Worm (Caenorhabditis elegans): ENCODE data around the gene rnf-113.

Gene rnf-113

ce11 chrIII:10769693-10770092, 12.3 kb upstream of the rnf-113 start:
- TF ChIP-seq ttx-3 (tag; optimal IDR thresholded peaks at IDR 0.05) (no peak), ceh-19 (GFP tag; optimal IDR thresholded peaks at IDR 0.05) (no peak), ceh-30 (tag; optimal IDR thresholded peaks at IDR 0.05) (no peak), sox-4 (tag; optimal IDR thresholded peaks at IDR 0.05) (no peak), F13H6.1 (tag; optimal IDR thresholded peaks at IDR 0.05) (no peak), hlh-8 (tag; optimal IDR thresholded peaks at IDR 0.05) (no peak), ceh-14 (tag; optimal IDR thresholded peaks at IDR 0.05) (no peak), odd-2 (tag; optimal IDR thresholded peaks at IDR 0.05) (no peak), pha-4 (tag; optimal IDR thresholded peaks at IDR 0.05) (no peak), pax-1 (tag; optimal IDR thresholded peaks at IDR 0.05) (no peak), dve-1 (tag; optimal IDR thresholded peaks at IDR 0.05) (no peak), ceh-9 (tag; optimal IDR thresholded peaks at IDR 0.05) (no peak), fax-1 (tag; optimal IDR thresholded peaks at IDR 0.05) (no peak), unc-55 (GFP tag; optimal IDR thresholded peaks at IDR 0.05) (no peak), sox-2 (GFP tag; IDR thresholded peaks at IDR 0.05) (no peak), npax-4 (tag; optimal IDR thresholded peaks at IDR 0.05) (no peak), ets-4 (tag; optimal IDR thresholded peaks at IDR 0.05) (no peak), ahr-1 (tag; optimal IDR thresholded peaks at IDR 0.05) (no peak)

ce11 chrIII:10763032-10763431, 5.6 kb upstream of the rnf-113 start, which contains the start of gene dpy-28:
Gene dpy-28, plus strand, starts transcription at chrIII:10763131.
- TF ChIP-seq ttx-3 (tag; optimal IDR thresholded peaks at IDR 0.05) (no peak), elt-2 (tag; optimal IDR thresholded peaks at IDR 0.05) (no peak), fax-1 (tag; optimal IDR thresholded peaks at IDR 0.05) (no peak), C38D4.7 (GFP tag; optimal IDR thresholded peaks at IDR 0.05) (no peak)

- TF ChIP-seq ahr-1 (tag; optimal IDR thresholded peaks at IDR 0.05): peak; percentile 97
- TF ChIP-seq sox-2 (GFP tag; IDR thresholded peaks at IDR 0.05): peak; percentile 93
- peak; percentile 93 for TF ChIP-seq ceh-45 (GFP tag; IDR thresholded peaks at IDR 0.05)
- TF ChIP-seq C08G9.2 (tag; optimal IDR thresholded peaks at IDR 0.05): peak; percentile 98
- peak; percentile 90 for TF ChIP-seq sdc-2 (tag; optimal IDR thresholded peaks at IDR 0.05)
- TF ChIP-seq zip-5 (tag; optimal IDR thresholded peaks at IDR 0.05): peak; percentile 90
- peak; percentile 87 for TF ChIP-seq fkh-6 (tag; optimal IDR thresholded peaks at IDR 0.05)
- TF ChIP-seq Y22D7AL.16 (tag; optimal IDR thresholded peaks at IDR 0.05): peak; percentile 92
- TF ChIP-seq T23F11.4 (GFP tag; optimal IDR thresholded peaks at IDR 0.05): peak; percentile 95
- peak; percentile 97 for TF ChIP-seq ceh-22 (tag; optimal IDR thresholded peaks at IDR 0.05)
- TF ChIP-seq pag-3 (tag; optimal IDR thresholded peaks at IDR 0.05; ENCODE audit: borderline replicate concordance): peak; percentile 95
- peak; percentile 98 for TF ChIP-seq lim-6 (tag; optimal IDR thresholded peaks at IDR 0.05)
- peak; percentile 80 for TF ChIP-seq C38D4.7 (GFP tag; optimal IDR thresholded peaks at IDR 0.05)
- TF ChIP-seq syd-9 (tag; optimal IDR thresholded peaks at IDR 0.05): peak; percentile 97
- TF ChIP-seq odd-2 (tag; optimal IDR thresholded peaks at IDR 0.05): peak; percentile 29
- TF ChIP-seq rnt-1 (tag; optimal IDR thresholded peaks at IDR 0.05): peak; percentile 100
- peak; percentile 100 for TF ChIP-seq pros-1 (tag; optimal IDR thresholded peaks at IDR 0.05)
- TF ChIP-seq madf-2 (tag; optimal IDR thresholded peaks at IDR 0.05): peak; percentile 98
- TF ChIP-seq sox-4 (tag; optimal IDR thresholded peaks at IDR 0.05): peak; percentile 91
- peak; percentile 100 for TF ChIP-seq unc-42 (tag; optimal IDR thresholded peaks at IDR 0.05)
- TF ChIP-seq pha-4 (tag; optimal IDR thresholded peaks at IDR 0.05): no peak
- TF ChIP-seq ceh-30 (tag; optimal IDR thresholded peaks at IDR 0.05): peak; percentile 29
- TF ChIP-seq ceh-34 (tag; optimal IDR thresholded peaks at IDR 0.05): peak; percentile 100
- TF ChIP-seq fkh-10 (GFP tag; optimal IDR thresholded peaks at IDR 0.05): peak; percentile 94
- peak; percentile 89 for TF ChIP-seq nhr-11 (tag; optimal IDR thresholded peaks at IDR 0.05)
- TF ChIP-seq nfya-1 (tag; optimal IDR thresholded peaks at IDR 0.05): peak; percentile 99
- peak; percentile 90 for TF ChIP-seq ceh-6 (GFP tag; optimal IDR thresholded peaks at IDR 0.05)
- no peak for TF ChIP-seq ceh-9 (tag; optimal IDR thresholded peaks at IDR 0.05)
- TF ChIP-seq ceh-24 (tag; optimal IDR thresholded peaks at IDR 0.05): peak; percentile 84
- peak; percentile 88 for TF ChIP-seq pax-1 (tag; optimal IDR thresholded peaks at IDR 0.05)
- peak; percentile 99 for TF ChIP-seq pqm-1 (tag; optimal IDR thresholded peaks at IDR 0.05)
- peak; percentile 62 for TF ChIP-seq nhr-232 (tag; optimal IDR thresholded peaks at IDR 0.05)
- peak; percentile 100 for TF ChIP-seq ceh-48 (tag; optimal IDR thresholded peaks at IDR 0.05)
- peak; percentile 94 for TF ChIP-seq eyg-1 (tag; optimal IDR thresholded peaks at IDR 0.05)
- TF ChIP-seq ceh-14 (tag; optimal IDR thresholded peaks at IDR 0.05): peak; percentile 99
Observed at ce11 chrIII:10759050-10760023, 1.9 kb upstream of the rnf-113 start, which contains the start of gene tasp-1. Gene tasp-1, plus strand, starts transcription at chrIII:10759307.

All from whole organism, late embryonic.